Fruit fly (Drosophila melanogaster): Measurements from ENCODE around the gene CG6763.

DNA sequence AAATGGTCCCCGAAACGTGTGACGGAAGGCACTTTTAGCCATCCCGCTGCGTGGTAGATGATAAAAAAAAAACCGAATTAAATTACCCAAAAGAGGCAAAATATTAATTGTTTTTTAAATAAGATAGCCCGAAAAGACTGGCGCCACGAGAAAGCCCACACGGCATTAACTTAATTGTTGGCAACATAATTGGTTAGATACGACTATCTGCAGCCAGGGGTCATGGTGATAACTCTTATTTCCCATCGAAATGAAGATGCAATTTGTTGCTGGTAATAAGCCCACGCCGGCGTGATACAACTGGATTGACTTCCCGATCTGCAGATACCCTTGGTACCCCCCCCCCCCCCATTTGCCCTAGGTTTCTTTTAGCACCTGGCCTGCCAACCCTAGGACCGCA, 43.9 kb downstream of the CG6763 start:
- TF ChIP-seq dsf (GFP tag; optimal IDR thresholded peaks at IDR 0.05; ENCODE audit: borderline replicate concordance) (no peak), Myc (optimal IDR thresholded peaks at IDR 0.05) (no peak), psq (GFP tag; optimal IDR thresholded peaks at IDR 0.05) (no peak), foxo (GFP tag; optimal IDR thresholded peaks at IDR 0.05) (no peak), Dif (GFP tag; optimal IDR thresholded peaks at IDR 0.05; ENCODE audit: partially characterized antibody) (no peak), Jra (GFP tag; optimal IDR thresholded peaks at IDR 0.05) (no peak), ey (GFP tag; optimal IDR thresholded peaks at IDR 0.05) (no peak), Mio (GFP tag; optimal IDR thresholded peaks at IDR 0.05) (no peak), pan (optimal IDR thresholded peaks at IDR 0.05) (no peak), usp (GFP tag; optimal IDR thresholded peaks at IDR 0.05) (no peak)

All from whole organism, wandering third instar larva.